Worm (Caenorhabditis elegans) whole organism, L1 larva: ENCODE results near the gene Y42H9AR.1.
A peak's percentile ranks its signal among the peaks of the same experiment; 100 is the strongest.

Source experiments
- C04F5.9 ChIP-seq: sonication (generic microtip); optimal IDR thresholded peaks from 2 replicates; lab custom pipeline; 2016; ENCODE audit warnings: missing genetic modification characterization, missing compliant biosample characterization
- C16A3.4 ChIP-seq: fragments of 150-350 bp; optimal IDR thresholded peaks from 2 replicates; lab custom pipeline; 2014; ENCODE audit warnings: missing biosample characterization, missing genetic modification characterization
- C34B4.2 ChIP-seq: sonication (generic microtip); optimal IDR thresholded peaks from 2 replicates; lab custom pipeline; 2017; ENCODE audit warnings: mild to moderate bottlenecking, missing genetic modification characterization, missing compliant biosample characterization
- F16B12.6 ChIP-seq: fragments of 150-350 bp; optimal IDR thresholded peaks from 2 replicates; lab custom pipeline; 2014; ENCODE audit warnings: missing biosample characterization, missing genetic modification characterization
- Y116A8C.19 ChIP-seq: sonication (generic microtip); optimal IDR thresholded peaks from 2 replicates; lab custom pipeline; 2016; ENCODE audit warnings: missing compliant biosample characterization, missing genetic modification characterization, borderline replicate concordance
- aha-1 ChIP-seq: fragments of 150-350 bp; optimal IDR thresholded peaks from 2 replicates; lab custom pipeline; 2014; ENCODE audit warnings: missing biosample characterization, missing genetic modification characterization
- alr-1 ChIP-seq: fragments of 200-800 bp; sonication (Bioruptor generic); optimal IDR thresholded peaks from 2 replicates; lab custom pipeline; 2018; ENCODE audit warnings: borderline replicate concordance, mild to moderate bottlenecking, missing genetic modification characterization, missing compliant biosample characterization
- aly-2 ChIP-seq: fragments of 150-350 bp; optimal IDR thresholded peaks from 2 replicates; lab custom pipeline; 2014; ENCODE audit warnings: missing biosample characterization, missing genetic modification characterization
- ama-1 ChIP-seq: fragments of 150-350 bp; optimal IDR thresholded peaks from 2 replicates; lab custom pipeline; 2014
- blmp-1 ChIP-seq: fragments of 150-350 bp; optimal IDR thresholded peaks from 2 replicates; lab custom pipeline; 2014; ENCODE audit warnings: missing biosample characterization, missing genetic modification characterization
- ceh-63 ChIP-seq: fragments of 200-800 bp; sonication (Bioruptor generic); optimal IDR thresholded peaks from 2 replicates; lab custom pipeline; 2018; ENCODE audit warnings: mild to moderate bottlenecking, missing genetic modification characterization, missing compliant biosample characterization
- ceh-82 ChIP-seq, 3 experiments: fragments of 150-350 bp in 1 of 3; sonication (generic microtip) in 2 of 3; optimal IDR thresholded peaks; 2 replicates each; lab custom pipeline; 2014 to 2017; ENCODE audit warnings: missing biosample characterization in 3 of 3, missing genetic modification characterization in 3 of 3
- ceh-88 ChIP-seq: fragments of 200-800 bp; sonication (Bioruptor generic); IDR thresholded peaks from 2 replicates; pipeline ENCODE4 v1.3.6; 2022; ENCODE audit warnings: missing genetic modification characterization, missing compliant biosample characterization
- dpl-1 ChIP-seq, 3 experiments: fragments of 150-350 bp in 2 of 3; sonication (generic microtip) in 1 of 3; optimal IDR thresholded peaks; 2 replicates each; lab custom pipeline; 2014 to 2017; ENCODE audit warnings: missing biosample characterization in 3 of 3, missing genetic modification characterization in 3 of 3, missing genetic modification reagents in 3 of 3
- dsc-1 ChIP-seq: sonication (generic microtip); optimal IDR thresholded peaks from 2 replicates; lab custom pipeline; 2016; ENCODE audit warnings: mild to moderate bottlenecking, missing genetic modification characterization, missing compliant biosample characterization
- efl-1 ChIP-seq, 4 experiments: fragments of 150-350 bp; optimal IDR thresholded peaks in 3 of 4; peaks in 1 of 4; 1 replicate in 1 of 4; 2 replicates in 3 of 4; lab custom pipeline; 2014; ENCODE audit warnings: missing biosample characterization in 2 of 4, missing genetic modification characterization in 2 of 4, missing genetic modification reagents in 2 of 4
- efl-3 ChIP-seq: fragments of 200-800 bp; sonication (Bioruptor generic); optimal IDR thresholded peaks from 2 replicates; lab custom pipeline; 2018; ENCODE audit warnings: mild to moderate bottlenecking, missing genetic modification characterization, missing compliant biosample characterization
- egl-13 ChIP-seq: sonication (generic microtip); optimal IDR thresholded peaks from 2 replicates; lab custom pipeline; 2016; ENCODE audit warnings: missing genotype, missing genetic modification reagents, missing genetic modification characterization, missing compliant biosample characterization
- elt-2 ChIP-seq: sonication (generic microtip); optimal IDR thresholded peaks from 2 replicates; lab custom pipeline; 2016; ENCODE audit warnings: missing genetic modification characterization, mild to moderate bottlenecking, inconsistent platforms, missing compliant biosample characterization, missing genetic modification reagents
- elt-3 ChIP-seq, 6 experiments: fragments of 150-350 bp in 1 of 6; sonication (generic microtip); optimal IDR thresholded peaks; 2 replicates each; lab custom pipeline; 2017 to 2018; ENCODE audit warnings: missing biosample characterization in 6 of 6, missing genetic modification characterization in 6 of 6, inconsistent platforms in 1 of 6
- ets-5 ChIP-seq: fragments of 200-800 bp; sonication (Bioruptor generic); IDR thresholded peaks from 2 replicates; pipeline ENCODE4 v1.3.6; 2022; ENCODE audit warnings: missing genetic modification characterization, missing compliant biosample characterization
- fkh-10 ChIP-seq: sonication (generic microtip); optimal IDR thresholded peaks from 2 replicates; lab custom pipeline; 2017; ENCODE audit warnings: missing biosample characterization, missing genetic modification reagents, missing genetic modification characterization
- hpl-2 ChIP-seq: fragments of 150-350 bp; optimal IDR thresholded peaks from 2 replicates; lab custom pipeline; 2014; ENCODE audit warnings: missing biosample characterization, missing genetic modification reagents, missing genetic modification characterization
- irx-1 ChIP-seq: sonication (generic microtip); optimal IDR thresholded peaks from 2 replicates; lab custom pipeline; 2016; ENCODE audit warnings: missing genetic modification characterization, missing compliant biosample characterization
- lin-14 ChIP-seq: fragments of 200-800 bp; sonication (Bioruptor generic); optimal IDR thresholded peaks from 2 replicates; lab custom pipeline; 2018; ENCODE audit warnings: mild to moderate bottlenecking, missing genetic modification characterization, moderate library complexity, missing compliant biosample characterization
- lin-15B ChIP-seq: fragments of 150-350 bp; sonication (generic microtip); optimal IDR thresholded peaks from 3 replicates; lab custom pipeline; 2014; ENCODE audit warnings: missing biosample characterization, missing genetic modification characterization
- lin-35 ChIP-seq, 2 experiments: fragments of 150-350 bp; optimal IDR thresholded peaks; 2 replicates each; lab custom pipeline; 2014; ENCODE audit warnings: missing biosample characterization in 2 of 2, missing genetic modification characterization in 2 of 2, missing genetic modification reagents in 2 of 2
- lin-39 ChIP-seq: fragments of 150-350 bp; optimal IDR thresholded peaks from 2 replicates; lab custom pipeline; 2014; ENCODE audit warnings: missing biosample characterization, missing genetic modification reagents, missing genetic modification characterization
- mdl-1 ChIP-seq, 2 experiments: fragments of 150-350 bp; optimal IDR thresholded peaks; 2 replicates each; lab custom pipeline; 2014 to 2017; ENCODE audit warnings: missing biosample characterization in 2 of 2, missing genetic modification characterization in 2 of 2, inconsistent platforms in 1 of 2
- mep-1 ChIP-seq: fragments of 150-350 bp; optimal IDR thresholded peaks from 2 replicates; lab custom pipeline; 2014; ENCODE audit warnings: missing biosample characterization, missing genetic modification characterization
- nhr-11 ChIP-seq: fragments of 150-350 bp; optimal IDR thresholded peaks from 2 replicates; lab custom pipeline; 2014; ENCODE audit warnings: missing biosample characterization, missing genetic modification characterization
- nhr-12 ChIP-seq: sonication (generic microtip); optimal IDR thresholded peaks from 2 replicates; lab custom pipeline; 2017; ENCODE audit warnings: missing biosample characterization, missing genetic modification characterization
- nhr-19 ChIP-seq: fragments of 200-800 bp; sonication (Bioruptor generic); conservative IDR thresholded peaks from 2 replicates; pipeline ENCODE4 v1.3.6; 2022; ENCODE audit warnings: missing genetic modification characterization, missing compliant biosample characterization
- nhr-20 ChIP-seq: sonication (generic microtip); optimal IDR thresholded peaks from 2 replicates; lab custom pipeline; 2016; ENCODE audit warnings: mild to moderate bottlenecking, missing genetic modification characterization, missing compliant biosample characterization
- nhr-237 ChIP-seq: fragments of 150-350 bp; optimal IDR thresholded peaks from 2 replicates; lab custom pipeline; 2014; ENCODE audit warnings: missing biosample characterization, missing genetic modification characterization
- nhr-28 ChIP-seq: fragments of 150-350 bp; optimal IDR thresholded peaks from 2 replicates; lab custom pipeline; 2014; ENCODE audit warnings: missing biosample characterization, missing genetic modification characterization
- nhr-47 ChIP-seq: sonication (generic microtip); optimal IDR thresholded peaks from 2 replicates; lab custom pipeline; 2016; ENCODE audit warnings: mild to moderate bottlenecking, missing genetic modification characterization, moderate library complexity, missing compliant biosample characterization
- nhr-84 ChIP-seq: sonication (generic microtip); optimal IDR thresholded peaks from 2 replicates; lab custom pipeline; 2017; ENCODE audit warnings: missing biosample characterization, missing genetic modification characterization
- pag-3 ChIP-seq: sonication (generic microtip); optimal IDR thresholded peaks from 2 replicates; lab custom pipeline; 2017; ENCODE audit warnings: missing genetic modification characterization, mild to moderate bottlenecking, missing compliant biosample characterization, antibody characterized with exemption, borderline replicate concordance; ENCODE audit not compliant: insufficient read depth
- pax-3 ChIP-seq: fragments of 200-800 bp; sonication (Bioruptor generic); optimal IDR thresholded peaks from 2 replicates; lab custom pipeline; 2018; ENCODE audit warnings: mild to moderate bottlenecking, missing genetic modification characterization, moderate library complexity, missing compliant biosample characterization
- pqm-1 ChIP-seq: sonication (generic microtip); optimal IDR thresholded peaks from 3 replicates; lab custom pipeline; 2017; ENCODE audit warnings: missing biosample characterization, missing genetic modification characterization
- snpc-4 ChIP-seq: fragments of 150-350 bp; optimal IDR thresholded peaks from 2 replicates; lab custom pipeline; 2014; ENCODE audit warnings: missing biosample characterization, missing genetic modification characterization
- snu-23 ChIP-seq: sonication (generic microtip); optimal IDR thresholded peaks from 2 replicates; lab custom pipeline; 2016; ENCODE audit warnings: missing genetic modification characterization, missing compliant biosample characterization
- swsn-7 ChIP-seq: sonication (generic microtip); optimal IDR thresholded peaks from 2 replicates; lab custom pipeline; 2016; ENCODE audit warnings: missing genetic modification characterization, missing compliant biosample characterization
- unc-130 ChIP-seq: fragments of 150-350 bp; optimal IDR thresholded peaks from 2 replicates; lab custom pipeline; 2017; ENCODE audit warnings: missing biosample characterization, missing genetic modification characterization, inconsistent platforms
- unc-30 ChIP-seq: sonication (generic microtip); optimal IDR thresholded peaks from 2 replicates; lab custom pipeline; 2017; ENCODE audit warnings: missing biosample characterization, missing genetic modification characterization
- unc-98 ChIP-seq: fragments of 200-800 bp; sonication (Bioruptor generic); IDR thresholded peaks from 2 replicates; pipeline ENCODE4 v1.3.6; 2022; ENCODE audit warnings: missing genetic modification characterization, missing compliant biosample characterization
- vab-15 ChIP-seq: sonication (generic microtip); optimal IDR thresholded peaks from 2 replicates; lab custom pipeline; 2017; ENCODE audit warnings: missing genotype, mild to moderate bottlenecking, missing genetic modification characterization, missing compliant biosample characterization
- zag-1 ChIP-seq: fragments of 150-350 bp; optimal IDR thresholded peaks from 2 replicates; lab custom pipeline; 2014; ENCODE audit warnings: missing biosample characterization, missing genetic modification characterization
- zip-4 ChIP-seq: fragments of 200-800 bp; sonication (Bioruptor generic); optimal IDR thresholded peaks from 2 replicates; lab custom pipeline; 2018; ENCODE audit warnings: mild to moderate bottlenecking, missing genetic modification characterization, moderate library complexity, missing compliant biosample characterization
- ztf-11 ChIP-seq, 2 experiments: sonication (generic microtip); optimal IDR thresholded peaks; 2 replicates each; lab custom pipeline; 2016 to 2017; ENCODE audit warnings: missing genetic modification characterization in 2 of 2, missing biosample characterization in 1 of 2, missing compliant biosample characterization in 1 of 2

Y42H9AR.1 gene

DNA sequence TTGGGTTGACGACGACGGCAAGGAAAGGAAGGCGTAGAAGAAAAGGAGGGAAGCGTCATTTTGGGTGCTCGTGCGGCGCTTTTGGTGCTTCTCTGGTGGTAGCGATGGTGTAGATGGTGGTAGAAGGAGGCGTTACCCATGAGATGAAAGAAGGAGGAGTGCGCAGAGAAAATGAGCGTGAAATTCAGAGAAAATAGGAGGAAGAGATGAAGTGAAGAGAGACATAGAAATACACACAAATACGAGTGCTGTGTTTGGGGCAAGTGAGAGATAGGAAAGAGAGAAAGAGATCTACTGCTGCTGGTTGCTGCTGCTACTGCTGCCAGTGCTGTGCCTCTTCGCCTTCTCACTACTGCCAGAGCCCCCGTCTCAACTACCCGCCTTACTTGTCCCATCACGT lies 46.6 kb upstream of the Y42H9AR.1 start (continued):
- TF ChIP-seq ztf-11 (tag; optimal IDR thresholded peaks at IDR 0.05; lab: Kevin White, UChicago) = peak in 1 of 2 experiments; percentile 13
- peak; percentile 50 for TF ChIP-seq swsn-7

DNA sequence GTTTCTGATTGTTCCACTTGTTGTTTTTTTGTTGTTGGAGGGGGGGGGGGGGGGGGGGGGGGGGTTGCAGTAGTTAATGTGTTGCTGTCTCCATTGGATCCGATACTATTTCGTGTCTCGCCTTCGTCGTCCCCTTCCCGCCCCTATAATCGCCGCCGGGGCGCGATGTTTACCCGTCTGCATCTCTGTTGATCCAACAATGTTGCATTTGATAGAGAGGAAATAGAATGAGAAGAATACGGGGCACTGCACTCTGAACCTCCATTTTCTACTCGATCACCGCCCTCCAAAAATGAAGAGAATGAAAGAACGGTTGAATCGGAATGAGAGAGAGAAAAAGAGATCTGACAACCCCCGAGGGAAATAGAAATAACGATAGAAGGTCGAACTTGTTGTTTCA lies 45.4 kb upstream of the Y42H9AR.1 start:
- TF ChIP-seq mdl-1 (tag; optimal IDR thresholded peaks at IDR 0.05; lab: Kevin White, UChicago) = no peak
- no peak for TF ChIP-seq zip-4 (GFP tag; lab: Kevin White, UChicago)
- no peak for TF ChIP-seq C34B4.2 (tag; lab: Kevin White, UChicago)
- TF ChIP-seq swsn-7 = peak; percentile 8
- no peak for TF ChIP-seq unc-30
- no peak for TF ChIP-seq pax-3 (tag; lab: Kevin White, UChicago)
- no peak for TF ChIP-seq nhr-84 (tag; lab: Kevin White, UChicago)
- TF ChIP-seq snpc-4 (tag; lab: Kevin White, UChicago) = no peak
- TF ChIP-seq nhr-47 (tag; lab: Kevin White, UChicago) = no peak
- no peak for TF ChIP-seq ets-5 (GFP tag; lab: Robert Waterston, UW)
- TF ChIP-seq nhr-28 (tag; lab: Kevin White, UChicago) = no peak
- no peak for TF ChIP-seq lin-35 (GFP tag; optimal IDR thresholded peaks at IDR 0.05; lab: Kevin White, UChicago)
- TF ChIP-seq aly-2 (tag; lab: Kevin White, UChicago) = no peak
- peak in 2 of 6 experiments; percentile 24 to 27 for TF ChIP-seq elt-3 (tag; optimal IDR thresholded peaks at IDR 0.05; lab: Kevin White, UChicago)
- TF ChIP-seq ceh-63 = no peak
- no peak for TF ChIP-seq irx-1
- no peak for TF ChIP-seq nhr-237 (tag; lab: Kevin White, UChicago)
- no peak for TF ChIP-seq nhr-12
- no peak for TF ChIP-seq zag-1 (tag; lab: Kevin White, UChicago)
- TF ChIP-seq Y116A8C.19 (tag; lab: Kevin White, UChicago) = no peak
- no peak for TF ChIP-seq elt-2 (tag; lab: Kevin White, UChicago)
- no peak for TF ChIP-seq pqm-1 (tag; lab: Kevin White, UChicago)
- no peak for TF ChIP-seq ceh-88 (GFP tag; lab: Robert Waterston, UW)
- peak; percentile 82 for TF ChIP-seq blmp-1 (tag; lab: Kevin White, UChicago)
- TF ChIP-seq ama-1 (lab: Kevin White, UChicago) = no peak
- no peak for TF ChIP-seq lin-39 (tag; lab: Kevin White, UChicago)
- no peak for TF ChIP-seq egl-13 (tag; lab: Kevin White, UChicago)
- TF ChIP-seq pag-3 = no peak
- TF ChIP-seq ztf-11 (tag; optimal IDR thresholded peaks at IDR 0.05; lab: Kevin White, UChicago) = no peak
- peak in 1 of 3 experiments; percentile 41 for TF ChIP-seq ceh-82 (tag; optimal IDR thresholded peaks at IDR 0.05; lab: Kevin White, UChicago)
- TF ChIP-seq efl-3 (GFP tag; lab: Kevin White, UChicago) = no peak
- peak; percentile 47 for TF ChIP-seq snu-23 (GFP tag; lab: Kevin White, UChicago)
- TF ChIP-seq nhr-20 (tag; lab: Kevin White, UChicago) = peak; percentile 57
- no peak for TF ChIP-seq nhr-11 (tag; lab: Kevin White, UChicago)
- no peak for TF ChIP-seq F16B12.6 (tag; lab: Kevin White, UChicago)
- no peak for TF ChIP-seq efl-1 (optimal IDR thresholded peaks at IDR 0.05; lab: Kevin White, UChicago)
- peak in 1 of 2 experiments; percentile 89 for TF ChIP-seq efl-1 (GFP tag; optimal IDR thresholded peaks at IDR 0.05 in 1 of 2; lab: Kevin White, UChicago)
- no peak for TF ChIP-seq lin-15B (tag; lab: Kevin White, UChicago)
- no peak for TF ChIP-seq unc-130 (tag; lab: Kevin White, UChicago)
- no peak for TF ChIP-seq alr-1 (tag; lab: Kevin White, UChicago)
- TF ChIP-seq C16A3.4 (tag; lab: Kevin White, UChicago) = no peak
- TF ChIP-seq lin-14 (GFP tag; lab: Kevin White, UChicago) = peak; percentile 92
- no peak for TF ChIP-seq dsc-1 (tag; lab: Kevin White, UChicago)
- no peak for TF ChIP-seq hpl-2 (GFP tag; lab: Kevin White, UChicago)
- no peak for TF ChIP-seq C04F5.9
- no peak for TF ChIP-seq unc-98 (GFP tag; lab: Robert Waterston, UW)
- no peak for TF ChIP-seq fkh-10
- TF ChIP-seq aha-1 (tag; lab: Kevin White, UChicago) = no peak
- TF ChIP-seq dpl-1 (GFP tag; optimal IDR thresholded peaks at IDR 0.05; lab: Kevin White, UChicago) = peak in 1 of 3 experiments; percentile 23
- TF ChIP-seq mep-1 (tag; lab: Kevin White, UChicago) = peak; percentile 75
- no peak; the same call in 1 of the 2 replicates for TF ChIP-seq nhr-19 (GFP tag; lab: Robert Waterston, UW)
- TF ChIP-seq vab-15 (tag; lab: Kevin White, UChicago) = no peak
